Worm (Caenorhabditis elegans) whole organism, L4 larva: ENCODE data around the gene ets-5.

Experiments used
- D1046.2 ChIP-seq: fragments of 200-800 bp; sonication (Bioruptor generic); IDR thresholded peaks from 2 replicates; pipeline ENCODE4 v1.3.6; 2022; ENCODE audit warnings: missing genetic modification characterization, missing compliant biosample characterization
- F26F4.8 ChIP-seq: fragments of 200-800 bp; sonication (Bioruptor generic); conservative IDR thresholded peaks from 2 replicates; pipeline ENCODE4 v1.3.6; 2022; ENCODE audit warnings: missing genetic modification characterization, missing compliant biosample characterization
- F44E2.7 ChIP-seq: fragments of 200-800 bp; sonication (Bioruptor generic); IDR thresholded peaks from 2 replicates; pipeline ENCODE4 v2.1.2; 2022; ENCODE audit warnings: missing genetic modification characterization, missing compliant biosample characterization
- T20F7.1 ChIP-seq: fragments of 200-800 bp; sonication (Bioruptor generic); optimal IDR thresholded peaks from 2 replicates; lab custom pipeline; 2018; ENCODE audit warnings: mild to moderate bottlenecking, missing genetic modification characterization, missing compliant biosample characterization
- Y5F2A.4 ChIP-seq: fragments of 200-800 bp; sonication (Bioruptor generic); optimal IDR thresholded peaks from 2 replicates; lab custom pipeline; 2018; ENCODE audit warnings: mild to moderate bottlenecking, missing genetic modification characterization, missing compliant biosample characterization
- aha-1 ChIP-seq: fragments of 150-350 bp; peaks from one replicate; lab custom pipeline; 2014; ENCODE audit warnings: missing biosample characterization, missing genetic modification characterization
- attf-4 ChIP-seq: sonication (generic microtip); optimal IDR thresholded peaks from 3 replicates; lab custom pipeline; 2017; ENCODE audit warnings: missing biosample characterization, missing genetic modification characterization
- ceh-20 ChIP-seq: fragments of 200-800 bp; sonication (Bioruptor generic); IDR thresholded peaks from 2 replicates; pipeline ENCODE4 v1.3.6; 2022; ENCODE audit warnings: missing genetic modification reagents, missing genetic modification characterization, missing compliant biosample characterization
- ceh-44 ChIP-seq: fragments of 200-800 bp; sonication (Bioruptor generic); IDR thresholded peaks from 2 replicates; pipeline ENCODE4 v1.3.6; 2022; ENCODE audit warnings: missing genetic modification reagents, missing genetic modification characterization, missing compliant biosample characterization
- ces-1 ChIP-seq: fragments of 150-350 bp; sonication (generic microtip); optimal IDR thresholded peaks from 4 replicates; lab custom pipeline; 2014; ENCODE audit warnings: missing biosample characterization, missing genetic modification reagents, missing genetic modification characterization
- cey-2 ChIP-seq: sonication (generic microtip); optimal IDR thresholded peaks from 3 replicates; lab custom pipeline; 2017; ENCODE audit warnings: missing genetic modification characterization, mild to moderate bottlenecking, missing compliant biosample characterization, antibody characterized with exemption, borderline replicate concordance; ENCODE audit not compliant: insufficient read depth
- ctbp-1 ChIP-seq: fragments of 200-800 bp; sonication (Bioruptor generic); IDR thresholded peaks from 2 replicates; pipeline ENCODE4 v1.3.6; 2022; ENCODE audit warnings: missing genetic modification reagents, missing genetic modification characterization, missing compliant biosample characterization
- daf-16 ChIP-seq, 3 experiments: sonication (generic microtip); optimal IDR thresholded peaks; 2 replicates each; lab custom pipeline; 2016 to 2017; ENCODE audit warnings: missing genetic modification characterization in 3 of 3, missing genetic modification reagents in 3 of 3, mild to moderate bottlenecking in 2 of 3, missing compliant biosample characterization in 2 of 3, missing biosample characterization in 1 of 3, moderate library complexity in 1 of 3
- daf-19 ChIP-seq: fragments of 200-800 bp; sonication (Bioruptor generic); conservative IDR thresholded peaks from 2 replicates; pipeline ENCODE4 v1.3.6; 2022; ENCODE audit warnings: missing genetic modification characterization, missing compliant biosample characterization
- egl-27 ChIP-seq: sonication (generic microtip); optimal IDR thresholded peaks from 3 replicates; lab custom pipeline; 2017; ENCODE audit warnings: missing biosample characterization, missing genetic modification reagents, missing genetic modification characterization
- egl-43 ChIP-seq: fragments of 200-800 bp; sonication (Bioruptor generic); IDR thresholded peaks from 2 replicates; pipeline ENCODE4 v1.3.6; 2022; ENCODE audit warnings: missing genetic modification reagents, missing genetic modification characterization, missing compliant biosample characterization
- fkh-10 ChIP-seq: fragments of 150-350 bp; optimal IDR thresholded peaks from 2 replicates; lab custom pipeline; 2014; ENCODE audit warnings: missing biosample characterization, missing genetic modification reagents, missing genetic modification characterization
- fos-1 ChIP-seq: fragments of 150-350 bp; optimal IDR thresholded peaks from 2 replicates; lab custom pipeline; 2014; ENCODE audit warnings: missing biosample characterization, missing genetic modification characterization
- gei-8 ChIP-seq: fragments of 200-800 bp; sonication (Bioruptor generic); optimal IDR thresholded peaks from 2 replicates; lab custom pipeline; 2018; ENCODE audit warnings: mild to moderate bottlenecking, missing genetic modification characterization, missing compliant biosample characterization
- hlh-30 ChIP-seq: sonication (generic microtip); optimal IDR thresholded peaks from 2 replicates; lab custom pipeline; 2017; ENCODE audit warnings: antibody characterized with exemption, mild to moderate bottlenecking, missing genetic modification characterization, missing compliant biosample characterization; ENCODE audit not compliant: insufficient read depth
- hmg-1.1 ChIP-seq: fragments of 200-800 bp; sonication (Bioruptor generic); IDR thresholded peaks from 2 replicates; pipeline ENCODE4 v1.3.6; 2022; ENCODE audit warnings: missing genetic modification reagents, missing genetic modification characterization, missing compliant biosample characterization
- jun-1 ChIP-seq: fragments of 150-350 bp; optimal IDR thresholded peaks from 2 replicates; lab custom pipeline; 2014; ENCODE audit warnings: missing biosample characterization, missing genetic modification reagents, missing genetic modification characterization
- lin-29 ChIP-seq: fragments of 200-800 bp; sonication (Bioruptor generic); IDR thresholded peaks from 2 replicates; pipeline ENCODE4 v1.3.6; 2022; ENCODE audit warnings: missing genetic modification reagents, missing genetic modification characterization, missing compliant biosample characterization
- lsy-2 ChIP-seq, 2 experiments: fragments of 150-350 bp in 1 of 2; sonication (generic microtip) in 1 of 2; optimal IDR thresholded peaks; 2 replicates each; lab custom pipeline; 2014 to 2017; ENCODE audit warnings: missing biosample characterization in 2 of 2, missing genetic modification characterization in 2 of 2
- madf-5 ChIP-seq, 2 experiments: fragments of 200-800 bp; sonication (Bioruptor generic); IDR thresholded peaks; 2 replicates each; pipeline ENCODE4 v1.3.6; 2022; ENCODE audit warnings: missing compliant biosample characterization in 2 of 2, missing genetic modification characterization in 2 of 2
- mdt-29 ChIP-seq: fragments of 200-800 bp; sonication (Bioruptor generic); IDR thresholded peaks from 2 replicates; pipeline ENCODE4 v1.3.6; 2022; ENCODE audit warnings: missing genetic modification reagents, missing genetic modification characterization, missing compliant biosample characterization
- mep-1 ChIP-seq: fragments of 150-350 bp; sonication (generic microtip); optimal IDR thresholded peaks from 3 replicates; lab custom pipeline; 2014; ENCODE audit warnings: missing biosample characterization, missing genetic modification characterization
- mxl-2 ChIP-seq: fragments of 200-800 bp; sonication (Bioruptor generic); conservative IDR thresholded peaks from 2 replicates; pipeline ENCODE4 v1.3.6; 2022; ENCODE audit warnings: missing genetic modification reagents, missing genetic modification characterization, missing compliant biosample characterization
- nhr-10 ChIP-seq: fragments of 150-350 bp; optimal IDR thresholded peaks from 2 replicates; lab custom pipeline; 2014; ENCODE audit warnings: missing biosample characterization, missing genetic modification characterization
- nhr-102 ChIP-seq: sonication (generic microtip); optimal IDR thresholded peaks from 2 replicates; lab custom pipeline; 2016; ENCODE audit warnings: mild to moderate bottlenecking, missing genetic modification characterization, moderate library complexity, missing compliant biosample characterization
- nhr-111 ChIP-seq: fragments of 200-800 bp; sonication (Bioruptor generic); optimal IDR thresholded peaks from 2 replicates; lab custom pipeline; 2018; ENCODE audit warnings: mild to moderate bottlenecking, missing genetic modification characterization, missing compliant biosample characterization
- nhr-25 ChIP-seq: sonication (generic microtip); optimal IDR thresholded peaks from 2 replicates; lab custom pipeline; 2017; ENCODE audit warnings: missing genetic modification characterization, mild to moderate bottlenecking, missing compliant biosample characterization, antibody characterized with exemption, moderate library complexity, borderline replicate concordance; ENCODE audit not compliant: insufficient read depth
- nhr-41 ChIP-seq: fragments of 200-800 bp; sonication (Bioruptor generic); IDR thresholded peaks from 2 replicates; pipeline ENCODE4 v1.3.6; 2022; ENCODE audit warnings: missing genetic modification reagents, missing genetic modification characterization, missing compliant biosample characterization
- php-3 ChIP-seq: fragments of 200-800 bp; sonication (Bioruptor generic); IDR thresholded peaks from 2 replicates; pipeline ENCODE4 v1.3.6; 2022; ENCODE audit warnings: missing genetic modification reagents, missing genetic modification characterization, missing compliant biosample characterization
- pqm-1 ChIP-seq: sonication (generic microtip); optimal IDR thresholded peaks from 2 replicates; lab custom pipeline; 2017; ENCODE audit warnings: missing biosample characterization, missing genetic modification characterization
- spr-1 ChIP-seq: sonication (generic microtip); optimal IDR thresholded peaks from 2 replicates; lab custom pipeline; 2016; ENCODE audit warnings: mild to moderate bottlenecking, missing genetic modification characterization, missing compliant biosample characterization
- unc-62 ChIP-seq, 3 experiments: fragments of 150-350 bp in 1 of 3; sonication (generic microtip); optimal IDR thresholded peaks in 2 of 3; peaks in 1 of 3; 1 replicate in 1 of 3; 2 replicates in 2 of 3; lab custom pipeline; 2014 to 2017; ENCODE audit warnings: missing biosample characterization in 3 of 3, missing genetic modification characterization in 3 of 3, missing genetic modification reagents in 3 of 3, missing genotype in 1 of 3
- ztf-11 ChIP-seq: fragments of 150-350 bp; optimal IDR thresholded peaks from 2 replicates; lab custom pipeline; 2014; ENCODE audit warnings: missing biosample characterization, missing genetic modification characterization

ets-5 gene

ce11 chrX:5037673-5038072, 46.7 kb downstream of the ets-5 start, which contains the start of gene ZC449.5:
ZC449.5 (minus strand) TSS chrX:5037773.
- TF ChIP-seq pqm-1 (tag; lab: Kevin White, UChicago), result peak; percentile 39
- no peak for TF ChIP-seq fos-1 (tag; lab: Kevin White, UChicago)

- TF ChIP-seq php-3 (no peak), unc-62 (GFP tag; optimal IDR thresholded peaks at IDR 0.05 in 1 of 2; lab: Kevin White, UChicago) (peak in 1 of 2 experiments; percentile 26), unc-62 (tag; optimal IDR thresholded peaks at IDR 0.05; lab: Kevin White, UChicago) (no peak), T20F7.1 (no peak), mep-1 (no peak), F44E2.7 (GFP tag; lab: Robert Waterston, UW) (no peak), nhr-10 (no peak), hlh-30 (no peak), ceh-44 (GFP tag; lab: Robert Waterston, UW) (no peak), nhr-41 (GFP tag; lab: Robert Waterston, UW) (no peak), nhr-102 (tag; lab: Kevin White, UChicago) (no peak), egl-43 (GFP tag; lab: Robert Waterston, UW) (no peak), aha-1 (tag; lab: Kevin White, UChicago) (peak; percentile 43), D1046.2 (no peak)
Measured at ce11 chrX:5033868-5034267, 50.5 kb downstream of the ets-5 start, which contains the start of gene ZC449.4. ZC449.4 (minus strand) TSS chrX:5033968.

- TF ChIP-seq nhr-25 (tag; lab: Kevin White, UChicago) (no peak), daf-19 (GFP tag; lab: Robert Waterston, UW) (no peak), nhr-111 (no peak), ceh-20 (GFP tag; lab: Robert Waterston, UW) (no peak), spr-1 (tag; lab: Kevin White, UChicago) (no peak), hmg-1.1 (GFP tag; lab: Robert Waterston, UW) (no peak), ztf-11 (tag; lab: Kevin White, UChicago) (no peak), lsy-2 (tag; optimal IDR thresholded peaks at IDR 0.05; lab: Kevin White, UChicago) (peak in 1 of 2 experiments; percentile 24), cey-2 (tag; lab: Kevin White, UChicago) (no peak), ces-1 (GFP tag; lab: Kevin White, UChicago) (peak; percentile 74), nhr-41 (GFP tag; lab: Robert Waterston, UW) (no peak), F26F4.8 (no peak), fos-1 (tag; lab: Kevin White, UChicago) (no peak), aha-1 (tag; lab: Kevin White, UChicago) (peak; percentile 48), fkh-10 (GFP tag; lab: Kevin White, UChicago) (peak; percentile 79), mxl-2 (GFP tag; lab: Robert Waterston, UW) (no peak), egl-27 (tag; lab: Kevin White, UChicago) (no peak), attf-4 (tag; lab: Kevin White, UChicago) (no peak), mdt-29 (GFP tag; lab: Robert Waterston, UW) (no peak), ctbp-1 (GFP tag; lab: Robert Waterston, UW) (peak; percentile 47; the same call in 1 of the 2 replicates), php-3 (no peak), gei-8 (no peak), madf-5 (GFP tag; IDR thresholded peaks at IDR 0.05; lab: Robert Waterston, UW) (no peak)
- TF ChIP-seq, all 104 proteins: peak for 5
Measured at ce11 chrX:5031742-5032141, 52.6 kb downstream of the ets-5 start.

ce11 chrX:5028593-5028955, 55.8 kb downstream of the ets-5 start:
- TF ChIP-seq ceh-20 (GFP tag; lab: Robert Waterston, UW), result 0 out of 2 replicates have a peak, but pooled peaks have one; percentile 3
- no peak for TF ChIP-seq jun-1 (tag; lab: Kevin White, UChicago)
- TF ChIP-seq lin-29, result no peak
- TF ChIP-seq Y5F2A.4 (GFP tag; lab: Kevin White, UChicago), result no peak
- TF ChIP-seq daf-16 (GFP tag; optimal IDR thresholded peaks at IDR 0.05; lab: Kevin White, UChicago), result no peak
- no peak for TF ChIP-seq daf-16 (tag; optimal IDR thresholded peaks at IDR 0.05; lab: Kevin White, UChicago)
- peak; percentile 66 for TF ChIP-seq ces-1 (GFP tag; lab: Kevin White, UChicago)
